Worm (Caenorhabditis elegans) whole organism, early embryonic: ENCODE results near the gene sru-17.

Experiments used
- B0310.2 ChIP-seq: sonication (generic microtip); optimal IDR thresholded peaks from 2 replicates; lab custom pipeline; 2016; ENCODE audit warnings: mild to moderate bottlenecking, missing genetic modification characterization, missing compliant biosample characterization
- F13C5.2 ChIP-seq: sonication (generic microtip); optimal IDR thresholded peaks from 2 replicates; lab custom pipeline; 2017; ENCODE audit warnings: mild to moderate bottlenecking, missing genetic modification characterization, inconsistent platforms, missing compliant biosample characterization
- aly-1 ChIP-seq: sonication (generic microtip); optimal IDR thresholded peaks from 2 replicates; lab custom pipeline; 2016; ENCODE audit warnings: missing genetic modification characterization, missing compliant biosample characterization
- ama-1 ChIP-seq: fragments of 150-350 bp; optimal IDR thresholded peaks from 2 replicates; lab custom pipeline; 2014
- ceh-13 ChIP-seq: fragments of 200-800 bp; sonication (Bioruptor generic); optimal IDR thresholded peaks from 2 replicates; lab custom pipeline; 2018; ENCODE audit warnings: mild to moderate bottlenecking, missing genetic modification characterization, missing compliant biosample characterization
- ceh-36 ChIP-seq: sonication (generic microtip); optimal IDR thresholded peaks from 2 replicates; lab custom pipeline; 2016; ENCODE audit warnings: missing genetic modification characterization, inconsistent platforms, missing compliant biosample characterization
- ets-7 ChIP-seq: sonication (generic microtip); optimal IDR thresholded peaks from 2 replicates; lab custom pipeline; 2016; ENCODE audit warnings: missing genotype, missing genetic modification characterization, missing compliant biosample characterization
- flt-1 ChIP-seq: fragments of 200-800 bp; sonication (Bioruptor generic); IDR thresholded peaks from 2 replicates; pipeline ENCODE4 v1.3.6; 2022; ENCODE audit warnings: missing genetic modification characterization, missing compliant biosample characterization
- hmbx-1 ChIP-seq: sonication (generic microtip); optimal IDR thresholded peaks from 2 replicates; lab custom pipeline; 2016; ENCODE audit warnings: mild to moderate bottlenecking, missing genetic modification characterization, missing compliant biosample characterization
- hmg-4 ChIP-seq: fragments of 200-800 bp; sonication (Bioruptor generic); optimal IDR thresholded peaks from 2 replicates; lab custom pipeline; 2018; ENCODE audit warnings: mild to moderate bottlenecking, missing genetic modification characterization, missing compliant biosample characterization
- hnd-1 ChIP-seq: sonication (generic microtip); optimal IDR thresholded peaks from 2 replicates; lab custom pipeline; 2016; ENCODE audit warnings: missing genetic modification characterization, missing compliant biosample characterization
- pes-1 ChIP-seq: fragments of 200-800 bp; sonication (Bioruptor generic); IDR thresholded peaks from 2 replicates; pipeline ENCODE4 v1.3.6; 2022; ENCODE audit warnings: missing genetic modification reagents, missing genetic modification characterization, missing compliant biosample characterization
- scrt-1 ChIP-seq: fragments of 200-800 bp; sonication (Bioruptor generic); IDR thresholded peaks from 2 replicates; pipeline ENCODE4 v1.3.6; 2022; ENCODE audit warnings: missing genetic modification characterization, missing compliant biosample characterization
- sea-1 ChIP-seq: fragments of 200-800 bp; sonication (Bioruptor generic); conservative IDR thresholded peaks from 2 replicates; pipeline ENCODE4 v1.3.6; 2022; ENCODE audit warnings: missing genetic modification characterization, missing compliant biosample characterization
- tbx-11 ChIP-seq: fragments of 200-800 bp; sonication (Bioruptor generic); IDR thresholded peaks from 2 replicates; pipeline ENCODE4 v1.3.6; 2022; ENCODE audit warnings: missing genetic modification characterization, missing compliant biosample characterization
- tbx-37 ChIP-seq: fragments of 200-800 bp; sonication (Bioruptor generic); conservative IDR thresholded peaks from 2 replicates; pipeline ENCODE4 v1.3.6; 2022; ENCODE audit warnings: missing genetic modification reagents, missing genetic modification characterization, missing compliant biosample characterization
- tra-4 ChIP-seq: sonication (generic microtip); optimal IDR thresholded peaks from 2 replicates; lab custom pipeline; 2017; ENCODE audit warnings: missing genetic modification characterization, missing compliant biosample characterization

The sru-17 gene

DNA sequence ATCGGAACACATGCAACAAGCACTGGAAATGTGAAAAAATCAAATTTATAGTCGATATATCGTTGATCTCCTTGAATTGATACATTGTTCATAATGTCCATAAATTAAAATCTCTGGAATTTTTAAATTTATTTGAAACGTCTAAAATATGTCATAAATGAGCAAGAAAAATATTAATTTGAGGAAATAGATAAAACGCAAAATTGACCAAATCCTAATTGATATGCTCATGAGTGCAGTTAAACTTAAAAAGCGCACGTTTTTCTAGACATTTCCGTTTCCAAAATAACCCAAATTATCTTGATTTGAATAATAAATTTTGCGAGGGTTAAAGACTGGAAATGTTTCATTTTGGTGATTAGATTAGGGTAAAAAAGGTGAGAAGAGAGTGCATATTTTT lies 17.0 kb downstream of the sru-17 start, which contains the start of gene sru-13:
Gene sru-13, minus strand, starts transcription at position 101 of the 400 bp plus-strand sequence.
- no peak for TF ChIP-seq tra-4 (tag; lab: Kevin White, UChicago)
- no peak for TF ChIP-seq hnd-1
- TF ChIP-seq ceh-13 (GFP tag; lab: Kevin White, UChicago) = no peak
- no peak for TF ChIP-seq aly-1 (tag; lab: Kevin White, UChicago)
- no peak for TF ChIP-seq ama-1
- no peak for TF ChIP-seq tbx-37 (GFP tag; lab: Robert Waterston, UW)
- TF ChIP-seq pes-1 (GFP tag; lab: Robert Waterston, UW) = no peak
- TF ChIP-seq scrt-1 = no peak
- no peak for TF ChIP-seq hmg-4 (GFP tag; lab: Kevin White, UChicago)
- TF ChIP-seq F13C5.2 (tag; lab: Kevin White, UChicago) = no peak
- no peak for TF ChIP-seq B0310.2 (tag; lab: Kevin White, UChicago)

DNA sequence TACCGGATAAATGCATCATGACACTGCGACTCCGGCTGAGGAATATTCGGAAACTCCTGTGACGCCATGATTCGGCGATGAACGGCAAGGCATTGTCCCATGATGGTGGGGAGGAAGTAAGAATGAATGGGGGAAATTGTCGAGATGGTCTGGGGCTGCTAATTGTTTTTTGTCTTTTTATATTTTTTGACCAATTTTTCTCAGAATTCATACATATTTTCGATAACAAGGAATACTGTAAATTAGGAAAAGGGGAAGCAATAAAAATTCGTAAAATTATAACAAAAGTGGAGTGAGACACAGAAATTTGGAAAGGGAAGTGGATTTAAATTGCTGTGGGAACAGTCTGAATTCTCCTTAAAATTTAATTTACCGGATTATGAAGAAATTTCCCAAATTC lies 19.9 kb downstream of the sru-17 start, which contains the start of gene eak-4:
Gene eak-4, minus strand, starts transcription at position 101 of the 400 bp plus-strand sequence.
- no peak for TF ChIP-seq tbx-37 (GFP tag; lab: Robert Waterston, UW)
- no peak for TF ChIP-seq tbx-11 (GFP tag; lab: Robert Waterston, UW)

DNA sequence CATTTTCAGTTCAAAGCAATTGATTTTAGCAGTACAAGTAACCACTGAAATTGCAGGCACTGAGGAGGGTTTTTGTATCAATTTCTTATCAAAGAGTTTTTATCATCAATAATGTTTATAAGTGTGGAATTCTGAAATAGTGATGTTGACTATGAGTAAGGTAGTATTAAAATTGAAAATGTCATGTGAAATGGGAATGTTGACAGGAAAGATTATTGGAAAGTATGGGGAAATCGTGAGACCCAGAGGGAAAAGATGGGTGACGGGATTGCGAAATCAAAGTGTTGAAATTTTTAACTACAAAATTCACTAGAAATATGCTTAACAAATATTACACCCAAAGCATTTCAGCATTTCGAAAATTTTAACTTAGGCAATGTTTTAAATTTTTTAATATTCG lies 21.7 kb downstream of the sru-17 start, which contains the start of gene F53B2.8:
Gene F53B2.8, minus strand, starts transcription at position 180 of the 400 bp plus-strand sequence.
- TF ChIP-seq ama-1 (no peak), hmbx-1 (tag; lab: Kevin White, UChicago) (no peak), ceh-13 (GFP tag; lab: Kevin White, UChicago) (no peak), hmg-4 (GFP tag; lab: Kevin White, UChicago) (no peak), flt-1 (no peak), pes-1 (GFP tag; lab: Robert Waterston, UW) (no peak), ets-7 (no peak), tbx-11 (GFP tag; lab: Robert Waterston, UW) (no peak), tbx-37 (GFP tag; lab: Robert Waterston, UW) (no peak), hnd-1 (no peak), B0310.2 (tag; lab: Kevin White, UChicago) (no peak), aly-1 (tag; lab: Kevin White, UChicago) (no peak), tra-4 (tag; lab: Kevin White, UChicago) (no peak), ceh-36 (tag; lab: Kevin White, UChicago) (no peak), sea-1 (GFP tag; lab: Robert Waterston, UW) (no peak)

DNA sequence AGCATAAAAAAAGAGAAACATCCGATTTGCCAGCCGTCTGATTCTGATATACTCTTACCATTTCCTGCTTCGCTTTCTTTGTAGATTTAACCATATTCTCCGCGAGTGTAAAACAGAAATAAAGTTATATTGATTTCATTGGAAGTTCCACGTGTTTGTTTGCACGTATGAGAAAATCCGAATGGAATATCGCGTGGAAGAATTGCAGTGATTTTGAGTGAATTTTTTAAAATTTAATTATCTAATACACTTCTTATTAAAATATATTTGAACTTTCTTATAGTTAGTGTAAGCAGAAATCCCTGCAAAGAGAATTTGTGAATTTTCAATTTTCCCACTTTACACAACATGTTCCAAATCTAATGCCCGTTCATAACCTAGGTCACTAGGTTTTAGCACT lies 25.6 kb downstream of the sru-17 start, which contains the start of gene F53B2.5:
Gene F53B2.5, minus strand, starts transcription at position 101 of the 400 bp plus-strand sequence.
- TF ChIP-seq ceh-36 (tag; lab: Kevin White, UChicago) = no peak
- TF ChIP-seq tbx-37 (GFP tag; lab: Robert Waterston, UW) = no peak
- no peak for TF ChIP-seq scrt-1
- TF ChIP-seq F13C5.2 (tag; lab: Kevin White, UChicago) = no peak
- TF ChIP-seq tra-4 (tag; lab: Kevin White, UChicago) = no peak
- TF ChIP-seq flt-1 = no peak
- TF ChIP-seq sea-1 (GFP tag; lab: Robert Waterston, UW) = no peak
- TF ChIP-seq pes-1 (GFP tag; lab: Robert Waterston, UW) = no peak
- no peak for TF ChIP-seq ets-7
- TF ChIP-seq aly-1 (tag; lab: Kevin White, UChicago) = no peak

DNA sequence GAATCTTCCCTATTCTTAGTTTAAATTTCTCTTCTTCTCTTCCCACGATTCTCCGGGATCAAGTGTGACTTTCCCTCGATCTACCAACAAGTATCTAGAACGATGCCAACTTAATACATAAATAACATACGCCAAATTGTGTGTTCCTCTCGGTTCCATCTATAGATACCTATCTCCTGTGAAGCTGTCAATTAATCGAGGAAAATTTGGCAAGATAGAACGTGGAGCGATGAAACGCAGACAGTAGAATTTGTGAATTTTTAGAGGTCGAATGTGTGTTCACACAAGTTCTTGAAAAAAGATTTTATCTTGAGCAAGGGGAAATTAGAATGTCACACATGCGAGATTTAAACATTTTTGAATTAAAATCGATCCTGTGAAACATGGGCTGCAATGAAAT lies 26.0 kb downstream of the sru-17 start:
- no peak for TF ChIP-seq tbx-37 (GFP tag; lab: Robert Waterston, UW)
- no peak for TF ChIP-seq hmbx-1 (tag; lab: Kevin White, UChicago)
- TF ChIP-seq flt-1 = no peak
- TF ChIP-seq tbx-11 (GFP tag; lab: Robert Waterston, UW) = no peak
- no peak for TF ChIP-seq F13C5.2 (tag; lab: Kevin White, UChicago)
- TF ChIP-seq pes-1 (GFP tag; lab: Robert Waterston, UW) = no peak
- no peak for TF ChIP-seq ceh-13 (GFP tag; lab: Kevin White, UChicago)
- no peak for TF ChIP-seq hmg-4 (GFP tag; lab: Kevin White, UChicago)
- no peak for TF ChIP-seq sea-1 (GFP tag; lab: Robert Waterston, UW)
- no peak for TF ChIP-seq ets-7
- no peak for TF ChIP-seq aly-1 (tag; lab: Kevin White, UChicago)
- no peak for TF ChIP-seq hnd-1

DNA sequence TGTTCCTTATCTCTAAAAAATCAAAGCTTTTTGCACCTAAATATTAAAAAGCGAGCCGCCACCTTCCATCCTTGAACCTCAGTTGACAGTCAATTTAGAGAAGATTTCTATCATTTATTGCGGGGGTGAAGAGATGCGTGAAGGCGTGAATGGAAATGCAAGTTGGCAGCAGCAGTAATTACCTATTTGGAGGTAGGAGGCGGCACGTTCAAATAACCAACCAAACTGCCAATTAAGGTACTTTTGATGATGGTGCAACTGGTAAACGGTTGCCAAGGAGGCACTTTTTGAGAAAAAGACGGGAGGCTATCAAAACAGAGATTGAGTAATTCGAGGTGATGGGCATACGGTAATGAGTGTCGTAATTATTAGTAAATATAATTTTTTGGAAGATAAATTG lies 30.9 kb downstream of the sru-17 start:
- TF ChIP-seq sea-1 (GFP tag; lab: Robert Waterston, UW) = no peak
- no peak for TF ChIP-seq ceh-13 (GFP tag; lab: Kevin White, UChicago)
- no peak for TF ChIP-seq hnd-1
- no peak for TF ChIP-seq aly-1 (tag; lab: Kevin White, UChicago)
- no peak for TF ChIP-seq flt-1
- no peak for TF ChIP-seq ceh-36 (tag; lab: Kevin White, UChicago)
- no peak for TF ChIP-seq F13C5.2 (tag; lab: Kevin White, UChicago)
- TF ChIP-seq tra-4 (tag; lab: Kevin White, UChicago) = no peak
- no peak for TF ChIP-seq scrt-1
- no peak for TF ChIP-seq B0310.2 (tag; lab: Kevin White, UChicago)

DNA sequence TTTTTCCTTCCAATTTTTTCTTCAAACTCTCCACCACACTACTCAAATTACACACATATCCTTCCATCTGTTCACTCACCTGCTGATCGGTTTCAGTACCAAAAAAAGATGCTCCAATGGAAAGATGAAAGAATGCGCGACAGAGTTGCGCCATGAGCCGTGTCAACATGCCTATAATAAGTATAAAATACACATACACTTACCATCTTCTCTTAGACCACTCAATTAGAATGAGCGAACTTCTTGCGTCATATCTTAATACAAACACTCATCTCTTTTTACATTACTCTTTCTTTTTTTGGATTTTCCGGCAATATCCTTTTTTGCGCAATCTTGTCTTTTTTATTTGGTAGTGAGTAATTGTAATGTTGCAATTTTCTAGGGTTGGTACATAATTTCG lies 32.2 kb downstream of the sru-17 start:
- TF ChIP-seq hmg-4 (GFP tag; lab: Kevin White, UChicago) (no peak), ceh-13 (GFP tag; lab: Kevin White, UChicago) (no peak), scrt-1 (no peak), tra-4 (tag; lab: Kevin White, UChicago) (no peak), ceh-36 (tag; lab: Kevin White, UChicago) (no peak), tbx-11 (GFP tag; lab: Robert Waterston, UW) (no peak), ama-1 (no peak), hnd-1 (no peak), pes-1 (GFP tag; lab: Robert Waterston, UW) (no peak), ets-7 (no peak)

DNA sequence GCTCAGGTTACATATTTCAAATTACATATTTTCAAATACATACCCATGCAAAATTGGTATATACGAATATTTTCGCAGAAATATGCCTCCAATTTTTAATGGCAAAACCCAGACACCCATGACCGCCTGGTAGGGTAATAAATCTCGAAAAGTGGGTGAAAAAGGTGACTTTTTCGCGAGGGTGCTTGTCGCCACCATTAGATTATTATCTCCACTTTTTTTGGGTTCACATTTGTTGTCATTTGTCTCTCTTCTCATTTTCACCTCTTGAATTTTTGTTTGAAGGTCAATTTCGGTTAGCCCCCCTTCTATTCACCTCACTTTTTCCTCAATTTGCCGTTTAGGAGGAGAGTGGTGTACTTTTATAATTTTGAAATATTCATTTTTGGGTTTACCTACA lies 34.7 kb downstream of the sru-17 start:
- TF ChIP-seq ceh-36 (tag; lab: Kevin White, UChicago) (no peak), sea-1 (GFP tag; lab: Robert Waterston, UW) (no peak), flt-1 (no peak), ama-1 (no peak), aly-1 (tag; lab: Kevin White, UChicago) (no peak), hmg-4 (GFP tag; lab: Kevin White, UChicago) (no peak), ets-7 (no peak), hmbx-1 (tag; lab: Kevin White, UChicago) (no peak)
